Fruit fly (Drosophila melanogaster) whole organism, embryonic: ENCODE data around the gene wls.

Source experiments
- Blimp-1 ChIP-seq: fragments of 200-800 bp; sonication (Bioruptor generic); optimal IDR thresholded peaks from 3 replicates; lab custom pipeline; 2018; ENCODE audit warnings: missing biosample characterization, missing genetic modification characterization, mild to moderate bottlenecking, moderate library complexity, missing genetic modification reagents
- CG10209 ChIP-seq: fragments of 200-800 bp; sonication (Bioruptor generic); optimal IDR thresholded peaks from 3 replicates; lab custom pipeline; 2017; ENCODE audit warnings: missing biosample characterization, mild to moderate bottlenecking, missing genetic modification characterization, missing genetic modification reagents
- CG10979 ChIP-seq: fragments of 200-800 bp; sonication (Bioruptor generic); optimal IDR thresholded peaks from 2 replicates; lab custom pipeline; 2018; ENCODE audit warnings: missing biosample characterization, mild to moderate bottlenecking, missing genetic modification characterization, moderate library complexity
- CG11504 ChIP-seq: fragments of 200-800 bp; sonication (Bioruptor generic); optimal IDR thresholded peaks from 3 replicates; lab custom pipeline; 2019; ENCODE audit warnings: missing biosample characterization, mild to moderate bottlenecking, missing genetic modification characterization, moderate library complexity
- CG11560 ChIP-seq: fragments of 200-800 bp; sonication (Bioruptor generic); IDR thresholded peaks from 3 replicates; pipeline ENCODE4 v1.3.6; 2022; ENCODE audit warnings: missing biosample characterization, missing genetic modification characterization
- CG13775 ChIP-seq: fragments of 200-800 bp; sonication (Bioruptor generic); optimal IDR thresholded peaks from 3 replicates; lab custom pipeline; 2017; ENCODE audit warnings: missing biosample characterization, mild to moderate bottlenecking, missing genetic modification characterization
- CG2678 ChIP-seq: fragments of 200-800 bp; sonication (Bioruptor generic); optimal IDR thresholded peaks from 3 replicates; lab custom pipeline; 2019; ENCODE audit warnings: missing biosample characterization, mild to moderate bottlenecking, missing genetic modification characterization, moderate library complexity
- CG31441 ChIP-seq: fragments of 200-800 bp; sonication (Bioruptor generic); IDR thresholded peaks from 2 replicates; pipeline ENCODE4 v1.3.6; 2022; ENCODE audit warnings: missing biosample characterization, missing genetic modification characterization
- CG32532 ChIP-seq: fragments of 200-800 bp; sonication (Bioruptor generic); IDR thresholded peaks from 2 replicates; pipeline ENCODE4 v1.3.6; 2022; ENCODE audit warnings: missing biosample characterization, missing genetic modification characterization
- CG3281 ChIP-seq: fragments of 200-800 bp; sonication (Bioruptor generic); optimal IDR thresholded peaks from 3 replicates; lab custom pipeline; 2017; ENCODE audit warnings: missing biosample characterization, mild to moderate bottlenecking, missing genetic modification characterization
- CG3847 ChIP-seq: fragments of 200-800 bp; sonication (Bioruptor generic); IDR thresholded peaks from 2 replicates; pipeline ENCODE4 v1.3.6; 2022; ENCODE audit warnings: missing biosample characterization, missing genetic modification characterization
- CG4854 ChIP-seq: fragments of 200-800 bp; sonication (Bioruptor generic); optimal IDR thresholded peaks from 2 replicates; lab custom pipeline; 2016; ENCODE audit warnings: missing biosample characterization, missing genetic modification characterization, inconsistent platforms
- CG6272 ChIP-seq: fragments of 200-800 bp; sonication (Bioruptor generic); IDR thresholded peaks from 2 replicates; pipeline ENCODE4 v1.3.6; 2022; ENCODE audit warnings: missing biosample characterization, missing genetic modification characterization
- CG9797 ChIP-seq: fragments of 200-800 bp; sonication (Bioruptor generic); optimal IDR thresholded peaks from 3 replicates; lab custom pipeline; 2018; ENCODE audit warnings: missing biosample characterization, mild to moderate bottlenecking, missing genetic modification characterization
- Dek ChIP-seq: fragments of 200-800 bp; sonication (Bioruptor generic); optimal IDR thresholded peaks from 3 replicates; lab custom pipeline; 2019; ENCODE audit warnings: missing biosample characterization, mild to moderate bottlenecking, missing genetic modification characterization, moderate library complexity
- Dll ChIP-seq: fragments of 200-800 bp; sonication (Bioruptor generic); IDR thresholded peaks from 4 replicates; pipeline ENCODE4 v1.3.6; 2022; ENCODE audit warnings: missing biosample characterization, missing genetic modification characterization; ENCODE audit not compliant: partially characterized antibody
- E2f1 ChIP-seq: fragments of 200-800 bp; sonication (Bioruptor generic); IDR thresholded peaks from 2 replicates; pipeline ENCODE4 v1.3.6; 2022; ENCODE audit warnings: missing biosample characterization, missing genetic modification characterization
- ERR ChIP-seq: fragments of 200-800 bp; sonication (Bioruptor generic); optimal IDR thresholded peaks from 2 replicates; lab custom pipeline; 2016; ENCODE audit warnings: missing biosample characterization, missing genetic modification characterization
- Ets65A ChIP-seq: fragments of 200-800 bp; sonication (Bioruptor generic); peaks from one replicate; lab custom pipeline; 2016; ENCODE audit warnings: missing biosample characterization, missing genetic modification characterization
- GATAe ChIP-seq: fragments of 200-800 bp; sonication (Bioruptor generic); conservative IDR thresholded peaks from 2 replicates; pipeline ENCODE4 v1.3.6; 2022; ENCODE audit warnings: missing biosample characterization, missing genetic modification characterization
- HHEX ChIP-seq: fragments of 200-800 bp; sonication (Bioruptor generic); optimal IDR thresholded peaks from 3 replicates; lab custom pipeline; 2017; ENCODE audit warnings: missing biosample characterization, mild to moderate bottlenecking, missing genetic modification characterization, missing genetic modification reagents
- Hand ChIP-seq: fragments of 200-800 bp; sonication (Bioruptor generic); optimal IDR thresholded peaks from 2 replicates; lab custom pipeline; 2017; ENCODE audit warnings: mild to moderate bottlenecking, missing biosample characterization, missing genetic modification reagents, missing genetic modification characterization
- Hey ChIP-seq: fragments of 200-800 bp; sonication (Bioruptor generic); optimal IDR thresholded peaks from 3 replicates; lab custom pipeline; 2018; ENCODE audit warnings: missing biosample characterization, mild to moderate bottlenecking, missing genetic modification characterization
- Hmr ChIP-seq: fragments of 200-800 bp; sonication (Bioruptor generic); optimal IDR thresholded peaks from 3 replicates; lab custom pipeline; 2017; ENCODE audit warnings: mild to moderate bottlenecking, missing biosample characterization, missing genetic modification reagents, missing genetic modification characterization
- Nf-YC ChIP-seq: fragments of 200-800 bp; optimal IDR thresholded peaks from 3 replicates; lab custom pipeline; 2019; ENCODE audit warnings: missing biosample characterization, mild to moderate bottlenecking, missing genetic modification characterization, moderate library complexity
- Rx ChIP-seq: fragments of 200-800 bp; sonication (Bioruptor generic); IDR thresholded peaks from 2 replicates; pipeline ENCODE4 v1.3.6; 2022; ENCODE audit warnings: missing biosample characterization, missing genetic modification characterization
- Sox100B ChIP-seq: fragments of 200-800 bp; sonication (Bioruptor generic); optimal IDR thresholded peaks from 3 replicates; lab custom pipeline; 2018; ENCODE audit warnings: missing biosample characterization, mild to moderate bottlenecking, missing genetic modification characterization
- Sox102F ChIP-seq: fragments of 200-800 bp; sonication (Bioruptor generic); optimal IDR thresholded peaks from 2 replicates; lab custom pipeline; 2018; ENCODE audit warnings: missing biosample characterization, mild to moderate bottlenecking, missing genetic modification characterization, moderate library complexity
- Spps ChIP-seq: fragments of 200-800 bp; sonication (Bioruptor generic); optimal IDR thresholded peaks from 2 replicates; lab custom pipeline; 2018; ENCODE audit warnings: missing biosample characterization, mild to moderate bottlenecking, missing genetic modification characterization
- Xrp1 ChIP-seq: fragments of 200-800 bp; sonication (Bioruptor generic); IDR thresholded peaks from 2 replicates; pipeline ENCODE4 v1.3.6; 2022; ENCODE audit warnings: missing biosample characterization, missing genetic modification characterization
- ab ChIP-seq: fragments of 200-800 bp; sonication (Bioruptor generic); optimal IDR thresholded peaks from 2 replicates; lab custom pipeline; 2016; ENCODE audit warnings: missing biosample characterization, missing genetic modification characterization
- ash1 ChIP-seq: fragments of 200-800 bp; sonication (Bioruptor generic); optimal IDR thresholded peaks from 2 replicates; lab custom pipeline; 2018; ENCODE audit warnings: missing biosample characterization, mild to moderate bottlenecking, missing genetic modification characterization
- bowl ChIP-seq: fragments of 200-800 bp; sonication (Bioruptor generic); IDR thresholded peaks from 2 replicates; pipeline ENCODE4 v1.3.6; 2022; ENCODE audit warnings: missing biosample characterization, missing genetic modification characterization
- br ChIP-seq: fragments of >200 bp; optimal IDR thresholded peaks from 2 replicates; lab custom pipeline; 2017
- chif ChIP-seq, 2 experiments: fragments of 200-800 bp; sonication (Bioruptor generic); optimal IDR thresholded peaks; 3 replicates each; lab custom pipeline; 2016; ENCODE audit warnings: missing biosample characterization in 2 of 2, missing genetic modification characterization in 2 of 2
- disco-r ChIP-seq: fragments of 200-800 bp; sonication (Bioruptor generic); optimal IDR thresholded peaks from 2 replicates; lab custom pipeline; 2016; ENCODE audit warnings: missing biosample characterization, missing genetic modification characterization
- esg ChIP-seq: fragments of 200-800 bp; sonication (Bioruptor generic); conservative IDR thresholded peaks from 2 replicates; pipeline ENCODE4 v1.3.6; 2022; ENCODE audit warnings: missing biosample characterization, missing genetic modification characterization
- eve ChIP-seq, 2 experiments: fragments of >200 bp; optimal IDR thresholded peaks; 2 replicates each; lab custom pipeline; 2017; ENCODE audit warnings: missing biosample characterization in 2 of 2, missing genetic modification characterization in 2 of 2
- fru ChIP-seq: fragments of >200 bp; optimal IDR thresholded peaks from 2 replicates; lab custom pipeline; 2017
- hbn ChIP-seq: fragments of 200-800 bp; sonication (Bioruptor generic); IDR thresholded peaks from 2 replicates; pipeline ENCODE4 v1.3.6; 2022; ENCODE audit warnings: missing biosample characterization, missing genetic modification characterization; ENCODE audit not compliant: partially characterized antibody
- jing ChIP-seq: fragments of 200-800 bp; sonication (Bioruptor generic); optimal IDR thresholded peaks from 2 replicates; lab custom pipeline; 2018; ENCODE audit warnings: missing biosample characterization, mild to moderate bottlenecking, missing genetic modification characterization
- kah ChIP-seq: fragments of 200-800 bp; sonication (Bioruptor generic); optimal IDR thresholded peaks from 2 replicates; lab custom pipeline; 2018; ENCODE audit warnings: missing biosample characterization, mild to moderate bottlenecking, missing genetic modification characterization
- knrl ChIP-seq: fragments of 200-800 bp; sonication (Bioruptor generic); IDR thresholded peaks from 3 replicates; pipeline ENCODE4 v1.3.6; 2022; ENCODE audit warnings: missing biosample characterization, missing genetic modification characterization; ENCODE audit not compliant: partially characterized antibody
- pros ChIP-seq: fragments of 200-800 bp; sonication (Bioruptor generic); optimal IDR thresholded peaks from 3 replicates; lab custom pipeline; 2019; ENCODE audit warnings: missing biosample characterization, mild to moderate bottlenecking, missing genetic modification characterization, moderate library complexity
- pum ChIP-seq: fragments of 200-800 bp; sonication (Bioruptor generic); optimal IDR thresholded peaks from 2 replicates; lab custom pipeline; 2016; ENCODE audit warnings: missing biosample characterization, missing genetic modification characterization
- shn ChIP-seq: fragments of 200-800 bp; sonication (Bioruptor generic); optimal IDR thresholded peaks from 3 replicates; lab custom pipeline; 2016; ENCODE audit warnings: missing biosample characterization, missing genetic modification characterization
- stc ChIP-seq: fragments of 200-800 bp; sonication (Bioruptor generic); IDR thresholded peaks from 2 replicates; pipeline ENCODE4 v1.3.6; 2022; ENCODE audit warnings: missing biosample characterization, missing genetic modification characterization
- tgo ChIP-seq: fragments of 200-800 bp; sonication (Bioruptor generic); IDR thresholded peaks from 3 replicates; pipeline ENCODE4 v1.3.6; 2022; ENCODE audit warnings: missing biosample characterization, missing genetic modification characterization
- tin ChIP-seq: fragments of 200-800 bp; sonication (Bioruptor generic); optimal IDR thresholded peaks from 3 replicates; lab custom pipeline; 2016; ENCODE audit warnings: missing biosample characterization, missing genetic modification characterization
- unpg ChIP-seq: fragments of 200-800 bp; sonication (Bioruptor generic); optimal IDR thresholded peaks from 3 replicates; lab custom pipeline; 2018; ENCODE audit warnings: missing biosample characterization, mild to moderate bottlenecking, missing genetic modification characterization, moderate library complexity
- vfl ChIP-seq: fragments of 200-800 bp; sonication (Bioruptor generic); optimal IDR thresholded peaks from 2 replicates; lab custom pipeline; 2016; ENCODE audit warnings: missing biosample characterization, missing genetic modification characterization
- zfh2 ChIP-seq: fragments of 200-800 bp; sonication (Bioruptor generic); optimal IDR thresholded peaks from 2 replicates; lab custom pipeline; 2016; ENCODE audit warnings: missing biosample characterization, missing genetic modification characterization

Gene wls

DNA sequence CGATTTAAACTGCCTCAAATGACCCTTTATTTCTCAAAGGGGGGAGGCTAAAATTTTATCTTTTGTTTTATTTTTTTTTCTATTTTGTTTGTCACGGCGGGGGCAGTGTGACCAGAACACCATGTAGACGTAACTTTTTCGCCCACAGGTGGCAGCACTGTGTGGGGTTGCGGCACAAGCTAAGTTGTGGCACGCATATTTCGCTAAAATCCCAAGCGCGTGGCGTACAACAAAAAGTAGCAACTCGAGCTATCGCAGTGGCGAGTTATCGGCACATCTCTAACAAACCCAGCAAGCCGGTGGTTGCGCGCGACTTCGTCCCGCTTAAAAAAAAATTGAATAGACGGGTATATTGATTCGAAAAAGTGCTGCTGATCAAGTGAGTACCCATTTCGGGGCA lies 46.3 kb downstream of the wls start, which contains the start of the genes Ufd1 and NaPi-III:
Ufd1 (minus strand) TSS at position 129 of the 400 bp plus-strand sequence.
NaPi-III (plus strand) TSS at position 261 of the 400 bp plus-strand sequence.
- TF ChIP-seq HHEX (GFP tag; lab: Kevin White, UChicago) (no peak), jing (GFP tag; lab: Kevin White, UChicago) (no peak), CG3281 (GFP tag; lab: Kevin White, UChicago) (no peak), CG13775 (GFP tag; lab: Kevin White, UChicago) (peak; percentile 46), chif (GFP tag; optimal IDR thresholded peaks at IDR 0.05; lab: Kevin White, UChicago) (peak in 1 of 2 experiments; percentile 35), knrl (peak; percentile 83), CG2678 (peak; percentile 15), GATAe (GFP tag; lab: Robert Waterston, UW) (peak; percentile 50; the same call in 1 of the 2 replicates), Sox100B (GFP tag; lab: Kevin White, UChicago) (no peak), CG11560 (tag; lab: Robert Waterston, UW) (peak; percentile 78), CG4854 (no peak), Nf-YC (no peak), E2f1 (GFP tag; lab: Robert Waterston, UW) (peak; percentile 51; the same call in 1 of the 2 replicates), CG6272 (GFP tag; lab: Robert Waterston, UW) (peak; percentile 27; the same call in 1 of the 2 replicates), tin (no peak), Rx (GFP tag; lab: Robert Waterston, UW) (no peak), CG9797 (peak; percentile 94), pros (GFP tag; lab: Kevin White, UChicago) (no peak), Sox102F (GFP tag; lab: Kevin White, UChicago) (peak; percentile 16), disco-r (GFP tag; lab: Kevin White, UChicago) (no peak), ash1 (GFP tag; lab: Kevin White, UChicago) (no peak), Xrp1 (GFP tag; lab: Robert Waterston, UW) (no peak), br (lab: Kevin White, UChicago) (no peak), CG3847 (GFP tag; lab: Robert Waterston, UW) (peak; percentile 81), zfh2 (GFP tag; lab: Kevin White, UChicago) (peak; percentile 46), hbn (GFP tag; lab: Robert Waterston, UW) (peak; percentile 84), kah (GFP tag; lab: Kevin White, UChicago) (peak; percentile 94), unpg (GFP tag; lab: Kevin White, UChicago) (no peak), ERR (GFP tag; lab: Kevin White, UChicago) (peak; percentile 51), tgo (GFP tag; lab: Robert Waterston, UW) (no peak), CG10979 (tag; lab: Kevin White, UChicago) (no peak), CG31441 (GFP tag; lab: Robert Waterston, UW) (no peak), Dll (peak; percentile 85), CG10209 (no peak), vfl (GFP tag; lab: Kevin White, UChicago) (peak; percentile 38), Hand (GFP tag; lab: Kevin White, UChicago) (no peak), stc (GFP tag; lab: Robert Waterston, UW) (no peak), eve (GFP tag; optimal IDR thresholded peaks at IDR 0.05; lab: Kevin White, UChicago) (no peak), Hmr (peak; percentile 90), shn (GFP tag; lab: Kevin White, UChicago) (peak; percentile 30), bowl (GFP tag; lab: Robert Waterston, UW) (no peak), Blimp-1 (no peak), fru (lab: Kevin White, UChicago) (no peak), CG11504 (tag; lab: Kevin White, UChicago) (peak; percentile 61), Spps (tag; lab: Kevin White, UChicago) (no peak), Hey (tag; lab: Kevin White, UChicago) (no peak), pum (peak; percentile 29), CG32532 (GFP tag; lab: Robert Waterston, UW) (peak; percentile 75), Ets65A (GFP tag; lab: Kevin White, UChicago) (peak; percentile 88), ab (GFP tag; lab: Kevin White, UChicago) (no peak), esg (no peak), Dek (peak; percentile 67)
